Fruit fly (Drosophila melanogaster): ENCODE measurements around the gene CG11786.
A peak's percentile ranks its signal among the peaks of the same experiment; 100 is the strongest.

The CG11786 gene

dm6 chr3R:25077280-25077820 is 31.2 kb downstream of the CG11786 start:
- no peak for TF ChIP-seq rgr (GFP tag; optimal IDR thresholded peaks at IDR 0.05)
- TF ChIP-seq Hr83 (GFP tag; optimal IDR thresholded peaks at IDR 0.05; ENCODE audit: poor library complexity, severe bottlenecking), result no peak
- no peak for TF ChIP-seq N (GFP tag; optimal IDR thresholded peaks at IDR 0.05)
- no peak for TF ChIP-seq OdsH (GFP tag; optimal IDR thresholded peaks at IDR 0.05)
- TF ChIP-seq Vsx2 (GFP tag; optimal IDR thresholded peaks at IDR 0.05; ENCODE audit: partially characterized antibody), result no peak
- TF ChIP-seq Dfd (GFP tag; optimal IDR thresholded peaks at IDR 0.05), result no peak

- TF ChIP-seq Jra (GFP tag; optimal IDR thresholded peaks at IDR 0.05) (no peak), ey (GFP tag; optimal IDR thresholded peaks at IDR 0.05) (no peak), CG9705 (GFP tag; optimal IDR thresholded peaks at IDR 0.05) (no peak)
These were observed 32.5 kb downstream of the CG11786 start for dm6 chr3R:25078665-25079064.

- no peak for TF ChIP-seq lola (GFP tag; optimal IDR thresholded peaks at IDR 0.05)
- peak; percentile 40 for TF ChIP-seq Dif (GFP tag; optimal IDR thresholded peaks at IDR 0.05; ENCODE audit: partially characterized antibody)
- no peak for TF ChIP-seq Dfd (GFP tag; optimal IDR thresholded peaks at IDR 0.05)
- no peak for TF ChIP-seq jim (GFP tag; optimal IDR thresholded peaks at IDR 0.05)
- TF ChIP-seq h (GFP tag; optimal IDR thresholded peaks at IDR 0.05), result no peak
- no peak for TF ChIP-seq Abd-B (GFP tag; optimal IDR thresholded peaks at IDR 0.05)
- TF ChIP-seq Hr83 (GFP tag; optimal IDR thresholded peaks at IDR 0.05; ENCODE audit: poor library complexity, severe bottlenecking), result peak; percentile 57
These were observed 34.3 kb downstream of the CG11786 start for dm6 chr3R:25080446-25080845.

- no peak for TF ChIP-seq N (GFP tag; optimal IDR thresholded peaks at IDR 0.05)
- TF ChIP-seq Myc (optimal IDR thresholded peaks at IDR 0.05), result no peak
- no peak for TF ChIP-seq jim (GFP tag; optimal IDR thresholded peaks at IDR 0.05)
- TF ChIP-seq CrebA (GFP tag; optimal IDR thresholded peaks at IDR 0.05; ENCODE audit: borderline replicate concordance), result no peak
- TF ChIP-seq rgr (GFP tag; optimal IDR thresholded peaks at IDR 0.05), result no peak
- no peak for TF ChIP-seq dl (GFP tag; optimal IDR thresholded peaks at IDR 0.05; ENCODE audit: insufficient read depth in 1 of 2, partially characterized antibody in 2 of 2)
- peak; percentile 38 for TF ChIP-seq woc (GFP tag; optimal IDR thresholded peaks at IDR 0.05)
- TF ChIP-seq Vsx2 (GFP tag; optimal IDR thresholded peaks at IDR 0.05; ENCODE audit: partially characterized antibody), result peak; percentile 67
- no peak for TF ChIP-seq foxo (GFP tag; optimal IDR thresholded peaks at IDR 0.05)
- no peak for TF ChIP-seq h (GFP tag; optimal IDR thresholded peaks at IDR 0.05)
- TF ChIP-seq usp (GFP tag; optimal IDR thresholded peaks at IDR 0.05), result no peak
- peak; percentile 38 for TF ChIP-seq Dif (GFP tag; optimal IDR thresholded peaks at IDR 0.05; ENCODE audit: partially characterized antibody)
These were observed 36.2 kb downstream of the CG11786 start, which contains the start of gene fd96Ca for dm6 chr3R:25082348-25082747. TSS of gene fd96Ca (plus strand) at chr3R:25082684.

dm6 chr3R:25094639-25095038 is 48.5 kb downstream of the CG11786 start, which contains the start of gene fd96Cb:
TSS of gene fd96Cb (plus strand) at chr3R:25095012.
- no peak for TF ChIP-seq Abd-B (GFP tag; optimal IDR thresholded peaks at IDR 0.05)
- no peak for TF ChIP-seq Rel (GFP tag; optimal IDR thresholded peaks at IDR 0.05)
- peak; percentile 16 for TF ChIP-seq Rel (tag; optimal IDR thresholded peaks at IDR 0.05)
- no peak for TF ChIP-seq sage (GFP tag; optimal IDR thresholded peaks at IDR 0.05)
- TF ChIP-seq dl (GFP tag; optimal IDR thresholded peaks at IDR 0.05; ENCODE audit: insufficient read depth in 1 of 2, partially characterized antibody in 2 of 2), result peak; percentile 30 to 74
- TF ChIP-seq Vsx2 (GFP tag; optimal IDR thresholded peaks at IDR 0.05; ENCODE audit: partially characterized antibody), result peak; percentile 96
- peak; percentile 94 for TF ChIP-seq Dif (GFP tag; optimal IDR thresholded peaks at IDR 0.05; ENCODE audit: partially characterized antibody)
